Worm (Caenorhabditis elegans): Measurements from ENCODE around the gene rec-8.

ce11 chrIV:13369120-13369842, 16.3 kb upstream of the rec-8 start, which contains the start of gene agt-1:
- TF ChIP-seq sma-9 (GFP tag; optimal IDR thresholded peaks at IDR 0.05) (no peak), sma-9 (tag; optimal IDR thresholded peaks at IDR 0.05) (no peak), zag-1 (tag; optimal IDR thresholded peaks at IDR 0.05) (no peak), ceh-82 (tag; optimal IDR thresholded peaks at IDR 0.05) (no peak), lsy-2 (tag; optimal IDR thresholded peaks at IDR 0.05) (no peak)
